Worm (Caenorhabditis elegans) whole organism, L4/young adult: ENCODE results near the gene ZK488.5.

Source experiments
- W03F9.2 ChIP-seq: fragments of 150-350 bp; optimal IDR thresholded peaks from 2 replicates; lab custom pipeline; 2014; ENCODE audit warnings: missing biosample characterization, missing genetic modification characterization
- dao-5 ChIP-seq: sonication (generic microtip); optimal IDR thresholded peaks from 2 replicates; lab custom pipeline; 2016; ENCODE audit warnings: missing genotype, missing genetic modification characterization, moderate library complexity, missing compliant biosample characterization
- him-1 ChIP-seq: sonication (generic microtip); optimal IDR thresholded peaks from 2 replicates; lab custom pipeline; 2016; ENCODE audit warnings: missing genotype, missing genetic modification reagents, missing genetic modification characterization, missing compliant biosample characterization

DNA sequence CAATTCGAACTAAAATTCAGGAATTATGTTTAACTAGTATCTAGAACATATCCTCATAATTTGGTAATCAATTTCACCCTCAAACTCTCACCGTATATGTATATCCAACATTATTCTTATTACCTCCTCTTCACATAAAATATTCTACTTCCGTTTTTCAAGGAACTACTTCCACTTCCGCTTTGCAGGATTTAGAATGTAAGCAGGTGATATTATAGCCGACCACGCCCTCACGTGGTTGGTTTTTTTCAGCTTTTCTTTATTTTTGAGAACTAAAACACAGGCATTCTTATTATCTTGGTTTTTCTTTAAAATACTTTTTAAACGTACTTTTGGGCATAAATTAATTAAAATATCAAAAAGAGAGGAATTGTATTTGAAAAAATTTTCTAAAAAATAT, 24.9 kb downstream of the ZK488.5 start:
- no peak for TF ChIP-seq him-1 (tag; lab: Kevin White, UChicago)
- no peak for TF ChIP-seq W03F9.2
- TF ChIP-seq dao-5 (tag; lab: Kevin White, UChicago), result no peak
